Worm (Caenorhabditis elegans): ENCODE data around the gene R02F2.1.

R02F2.1 gene

DNA sequence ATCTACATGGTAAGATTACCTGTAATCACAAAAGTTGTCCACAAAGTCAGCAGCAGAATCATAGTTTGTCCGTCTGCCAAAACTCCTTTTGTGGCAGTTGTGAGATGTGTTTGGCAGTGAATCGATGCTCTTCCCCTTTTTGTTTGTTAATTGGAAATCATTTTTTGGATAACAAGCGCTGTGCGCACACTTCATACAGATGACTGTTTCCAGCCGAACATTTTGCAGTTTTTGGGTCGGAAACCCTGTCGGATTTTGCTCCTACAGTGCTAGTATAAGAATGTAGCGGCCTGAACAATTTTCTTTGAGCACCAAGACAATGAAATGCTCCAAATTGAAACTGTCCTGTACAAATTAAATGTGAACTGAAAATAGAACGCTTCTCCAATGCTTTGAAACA lies 7.0 kb downstream of the R02F2.1 start, which contains the start of gene D1044.7:
Gene D1044.7, minus strand, starts transcription at position 101 of the 400 bp plus-strand sequence.
- no peak for TF ChIP-seq dsc-1 (tag; optimal IDR thresholded peaks at IDR 0.05)
- no peak for TF ChIP-seq efl-1 (optimal IDR thresholded peaks at IDR 0.05)
- peak in 1 of 2 experiments; percentile 42 for TF ChIP-seq efl-1 (GFP tag; optimal IDR thresholded peaks at IDR 0.05 in 1 of 2)

DNA sequence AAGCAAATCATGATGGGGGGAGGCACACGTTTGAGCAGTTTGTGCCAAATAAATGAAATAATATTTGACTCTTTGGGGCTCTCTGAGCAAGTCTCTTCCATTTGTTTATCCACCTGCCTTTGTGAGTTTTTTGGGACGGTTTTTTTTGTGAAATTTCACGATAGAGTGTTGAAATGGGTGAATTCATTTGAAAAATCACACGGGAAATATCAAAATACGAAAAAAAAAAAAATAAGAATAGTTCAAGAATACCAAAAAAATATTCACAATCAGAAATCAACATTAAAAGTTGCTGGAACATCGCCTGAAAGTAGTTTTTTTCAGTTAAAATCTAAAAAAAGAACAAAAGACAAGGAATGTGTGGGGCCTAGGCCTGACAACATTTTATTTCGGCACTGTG lies 10.8 kb downstream of the R02F2.1 start, which contains the start of gene pqn-25:
Gene pqn-25, minus strand, starts transcription at position 101 of the 400 bp plus-strand sequence.
- TF ChIP-seq mef-2 (tag; optimal IDR thresholded peaks at IDR 0.05) (no peak), dsc-1 (tag; optimal IDR thresholded peaks at IDR 0.05) (no peak), lir-3 (tag; optimal IDR thresholded peaks at IDR 0.05; ENCODE audit: poor library complexity) (no peak), tbx-2 (tag; optimal IDR thresholded peaks at IDR 0.05) (no peak), nhr-237 (tag; optimal IDR thresholded peaks at IDR 0.05) (no peak), nhr-85 (tag) (no peak), unc-62 (GFP tag; optimal IDR thresholded peaks at IDR 0.05) (no peak)

DNA sequence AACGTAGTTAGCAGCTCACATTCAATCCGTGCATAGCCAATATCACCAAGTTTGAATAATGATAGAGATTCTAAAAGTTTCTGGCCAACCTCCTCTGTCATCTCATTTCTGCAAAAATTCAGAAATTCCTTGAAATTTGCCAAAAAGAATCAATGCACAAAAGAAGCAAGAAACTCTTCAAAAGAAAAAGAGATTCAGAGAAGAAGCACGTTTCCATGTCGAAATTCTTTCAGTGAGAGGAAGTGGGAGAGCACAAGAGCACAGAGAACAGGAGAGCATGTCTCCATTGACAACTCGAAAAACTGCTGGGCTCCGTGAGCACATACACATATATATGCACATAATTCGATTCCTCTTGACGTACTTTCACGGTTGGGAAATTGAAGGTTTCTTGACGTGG lies 15.7 kb downstream of the R02F2.1 start, which contains the start of gene nekl-4:
Gene nekl-4, minus strand, starts transcription at position 101 of the 400 bp plus-strand sequence.
- TF ChIP-seq lsy-2 (tag; optimal IDR thresholded peaks at IDR 0.05) (no peak), mep-1 (tag; optimal IDR thresholded peaks at IDR 0.05) (no peak), fkh-8 (tag; optimal IDR thresholded peaks at IDR 0.05) (peak; percentile 78), xbp-1 (tag; optimal IDR thresholded peaks at IDR 0.05) (no peak), sup-37 (GFP tag; optimal IDR thresholded peaks at IDR 0.05) (no peak), jun-1 (tag; optimal IDR thresholded peaks at IDR 0.05) (no peak)

DNA sequence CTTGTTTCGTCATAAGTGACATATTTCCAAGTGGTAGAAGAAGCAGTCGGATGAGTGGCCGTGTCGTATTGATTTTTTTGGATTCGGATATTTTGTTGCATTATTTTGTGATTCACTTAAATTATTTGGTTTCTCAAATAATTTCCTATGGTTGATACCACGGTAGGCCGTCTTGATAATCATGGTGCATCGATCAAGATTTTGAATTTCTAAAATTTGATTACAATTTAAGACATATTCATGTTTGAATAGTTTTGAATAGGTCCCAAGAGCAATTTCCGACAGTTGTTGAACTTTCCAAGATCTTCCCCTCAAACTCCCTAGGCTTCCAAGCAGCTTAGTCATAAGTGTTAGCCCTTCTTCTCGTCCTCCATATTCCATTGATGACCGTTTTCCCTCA lies 20.2 kb downstream of the R02F2.1 start, which contains the start of gene D1044.4:
Gene D1044.4, minus strand, starts transcription at position 101 of the 400 bp plus-strand sequence.
- TF ChIP-seq pax-3 (tag; optimal IDR thresholded peaks at IDR 0.05), result no peak
- TF ChIP-seq mab-9 (GFP tag; IDR thresholded peaks at IDR 0.05), result no peak

DNA sequence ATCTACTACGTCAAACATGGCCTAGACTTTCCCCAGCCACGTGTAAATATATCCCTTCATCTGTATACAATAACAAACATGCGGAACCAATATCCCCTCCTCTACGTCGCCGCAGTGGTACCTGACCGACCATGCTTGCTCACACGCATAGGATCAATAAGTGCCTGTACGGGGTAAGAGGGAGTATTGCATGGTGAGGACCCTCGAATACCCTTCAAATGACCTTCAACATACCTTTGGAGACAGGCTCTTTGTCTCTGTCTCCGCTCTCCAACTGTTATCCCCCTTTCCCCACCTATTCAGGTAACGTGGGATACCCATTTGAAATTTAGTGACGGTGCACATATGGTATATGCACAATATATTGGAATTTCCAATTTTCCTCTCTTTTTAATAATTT lies 24.3 kb downstream of the R02F2.1 start, which contains the start of gene dex-1:
Gene dex-1, plus strand, starts transcription at position 132 of the 400 bp plus-strand sequence.
- no peak for TF ChIP-seq lin-35 (GFP tag; optimal IDR thresholded peaks at IDR 0.05)
- TF ChIP-seq jun-1 (tag; optimal IDR thresholded peaks at IDR 0.05), result no peak
- TF ChIP-seq skn-1 (tag; optimal IDR thresholded peaks at IDR 0.05), result no peak
- no peak for TF ChIP-seq unc-86 (tag; optimal IDR thresholded peaks at IDR 0.05)
- TF ChIP-seq hlh-17 (GFP tag; optimal IDR thresholded peaks at IDR 0.05; ENCODE audit: borderline replicate concordance), result no peak
- no peak for TF ChIP-seq dpl-1 (GFP tag; optimal IDR thresholded peaks at IDR 0.05)
- TF ChIP-seq F16B12.6 (tag; optimal IDR thresholded peaks at IDR 0.05), result no peak
- no peak for TF ChIP-seq nhr-84 (tag; optimal IDR thresholded peaks at IDR 0.05)
- TF ChIP-seq efl-1 (optimal IDR thresholded peaks at IDR 0.05), result no peak
- TF ChIP-seq efl-1 (GFP tag; optimal IDR thresholded peaks at IDR 0.05 in 1 of 2), result no peak
- no peak for TF ChIP-seq tbx-2 (tag; optimal IDR thresholded peaks at IDR 0.05)
- TF ChIP-seq blmp-1 (tag; optimal IDR thresholded peaks at IDR 0.05), result no peak
- no peak for TF ChIP-seq pax-3 (tag; optimal IDR thresholded peaks at IDR 0.05)
- TF ChIP-seq unc-98 (GFP tag; IDR thresholded peaks at IDR 0.05), result no peak
- no peak for TF ChIP-seq fos-1 (tag; optimal IDR thresholded peaks at IDR 0.05)

DNA sequence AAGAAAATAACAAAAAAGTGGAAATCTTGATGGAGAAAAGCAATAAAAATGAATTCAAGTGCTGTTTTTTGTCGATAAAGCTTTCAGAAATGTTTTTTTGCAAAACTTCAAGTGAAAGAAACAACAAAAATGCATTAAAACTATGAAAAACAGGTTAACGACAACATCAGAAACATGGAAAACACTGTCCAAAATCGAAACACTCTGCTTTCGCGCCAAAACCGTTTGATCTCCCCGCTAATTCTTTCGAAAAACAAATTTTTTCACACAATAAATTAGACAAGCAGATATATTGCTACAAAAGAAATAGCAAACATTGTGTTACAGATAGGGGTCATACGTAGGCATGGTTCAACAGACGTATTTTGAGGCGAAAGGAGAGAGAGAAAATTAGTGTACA lies 40.1 kb downstream of the R02F2.1 start:
- TF ChIP-seq dpl-1 (GFP tag; optimal IDR thresholded peaks at IDR 0.05) (peak in 2 of 3 experiments; percentile 5 to 7), xbp-1 (tag; optimal IDR thresholded peaks at IDR 0.05) (no peak), blmp-1 (tag; optimal IDR thresholded peaks at IDR 0.05) (peak; percentile 24)

DNA sequence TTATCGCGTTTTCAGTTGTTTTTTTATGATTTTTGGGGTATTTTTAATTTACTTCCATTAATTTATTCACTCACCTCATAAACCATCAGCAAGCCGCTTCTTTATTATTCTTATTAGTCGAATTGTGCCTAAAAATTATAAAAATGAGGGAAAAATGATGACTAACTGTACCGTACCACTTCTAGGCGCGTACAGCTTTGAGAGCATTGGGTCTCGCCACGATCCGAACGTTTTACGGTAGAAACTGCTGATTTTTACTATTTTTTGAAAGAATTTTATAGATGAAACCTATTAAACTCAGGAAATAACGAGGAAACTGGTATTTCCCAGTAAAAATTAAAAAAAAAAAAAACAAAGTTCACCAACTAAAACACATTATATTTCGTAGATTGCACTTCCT lies 41.4 kb downstream of the R02F2.1 start, which contains the start of gene D1044.6:
Gene D1044.6, minus strand, starts transcription at position 128 of the 400 bp plus-strand sequence.
- TF ChIP-seq ets-5 (GFP tag; IDR thresholded peaks at IDR 0.05), result no peak
- no peak for TF ChIP-seq fkh-8 (tag; optimal IDR thresholded peaks at IDR 0.05)
- no peak for TF ChIP-seq nhr-12 (tag; optimal IDR thresholded peaks at IDR 0.05)
- TF ChIP-seq fos-1 (tag; optimal IDR thresholded peaks at IDR 0.05), result no peak
- no peak for TF ChIP-seq ztf-4 (tag; optimal IDR thresholded peaks at IDR 0.05)
- no peak for TF ChIP-seq lin-14 (GFP tag; optimal IDR thresholded peaks at IDR 0.05)
- TF ChIP-seq lin-13 (GFP tag; optimal IDR thresholded peaks at IDR 0.05), result no peak
- no peak for TF ChIP-seq egl-13 (tag; optimal IDR thresholded peaks at IDR 0.05)
- no peak for TF ChIP-seq nhr-19 (GFP tag; conservative IDR thresholded peaks at IDR 0.05)
- TF ChIP-seq lin-15B (tag; optimal IDR thresholded peaks at IDR 0.05), result no peak
- TF ChIP-seq mef-2 (tag; optimal IDR thresholded peaks at IDR 0.05), result no peak
- no peak for TF ChIP-seq nhr-237 (tag; optimal IDR thresholded peaks at IDR 0.05)
- no peak for TF ChIP-seq sup-37 (GFP tag; optimal IDR thresholded peaks at IDR 0.05)
- no peak for TF ChIP-seq aly-2 (tag; optimal IDR thresholded peaks at IDR 0.05)
- no peak for TF ChIP-seq sptf-1 (tag; optimal IDR thresholded peaks at IDR 0.05)
- no peak for TF ChIP-seq unc-62 (GFP tag; optimal IDR thresholded peaks at IDR 0.05)
- no peak for TF ChIP-seq tbx-2 (tag; optimal IDR thresholded peaks at IDR 0.05)
- TF ChIP-seq snpc-4 (tag; optimal IDR thresholded peaks at IDR 0.05), result no peak
- TF ChIP-seq pqm-1 (tag; optimal IDR thresholded peaks at IDR 0.05), result no peak
- no peak for TF ChIP-seq vab-15 (tag; optimal IDR thresholded peaks at IDR 0.05)

Data from whole organism, L1 larva.